Fruit fly (Drosophila melanogaster) whole organism, embryonic: ENCODE measurements around the gene CG7512.

Source experiments
- Awh ChIP-seq: fragments of 200-800 bp; sonication (Bioruptor generic); IDR thresholded peaks from 2 replicates; pipeline ENCODE4, ENCODE4 v1.3.6; 2022; ENCODE audit warnings: missing biosample characterization, missing genetic modification characterization
- CG10431 ChIP-seq: fragments of 200-800 bp; sonication (Bioruptor generic); optimal IDR thresholded peaks from 3 replicates; lab custom pipeline; 2018; ENCODE audit warnings: missing biosample characterization, mild to moderate bottlenecking, missing genetic modification characterization
- CG12071 ChIP-seq: fragments of 200-800 bp; sonication (Bioruptor generic); optimal IDR thresholded peaks from 3 replicates; lab custom pipeline; 2018; ENCODE audit warnings: missing biosample characterization, mild to moderate bottlenecking, missing genetic modification characterization
- CG12942 ChIP-seq: fragments of 200-800 bp; sonication (Bioruptor generic); optimal IDR thresholded peaks from 3 replicates; lab custom pipeline; 2016; ENCODE audit warnings: missing biosample characterization, missing genetic modification characterization
- CG14667 ChIP-seq: fragments of 200-800 bp; sonication (Bioruptor generic); IDR thresholded peaks from 2 replicates; pipeline ENCODE4 v1.3.6; 2022; ENCODE audit warnings: missing biosample characterization, missing genetic modification characterization
- CG4730 ChIP-seq: fragments of 200-800 bp; sonication (Bioruptor generic); IDR thresholded peaks from 2 replicates; pipeline ENCODE4 v1.3.6; 2022; ENCODE audit warnings: missing biosample characterization, missing genetic modification characterization
- CG4820 ChIP-seq: fragments of 200-800 bp; sonication (Bioruptor generic); optimal IDR thresholded peaks from 3 replicates; lab custom pipeline; 2016; ENCODE audit warnings: missing biosample characterization, missing genetic modification characterization
- CG6689 ChIP-seq: fragments of 200-800 bp; sonication (Bioruptor generic); IDR thresholded peaks from 2 replicates; pipeline ENCODE4 v1.3.6; 2022; ENCODE audit warnings: missing biosample characterization, missing genetic modification characterization
- CG6765 ChIP-seq: fragments of 200-800 bp; sonication (Bioruptor generic); optimal IDR thresholded peaks from 3 replicates; lab custom pipeline; 2017; ENCODE audit warnings: missing biosample characterization, mild to moderate bottlenecking, missing genetic modification characterization
- CG7745 ChIP-seq: fragments of 200-800 bp; sonication (Bioruptor generic); optimal IDR thresholded peaks from 2 replicates; lab custom pipeline; 2018; ENCODE audit warnings: missing biosample characterization, mild to moderate bottlenecking, missing genetic modification characterization, moderate library complexity
- CG7928 ChIP-seq: fragments of 200-800 bp; sonication (Bioruptor generic); optimal IDR thresholded peaks from 2 replicates; lab custom pipeline; 2017; ENCODE audit warnings: missing biosample characterization, mild to moderate bottlenecking, missing genetic modification characterization
- CG8281 ChIP-seq: fragments of 200-800 bp; sonication (Bioruptor generic); optimal IDR thresholded peaks from 2 replicates; lab custom pipeline; 2018; ENCODE audit warnings: missing biosample characterization, mild to moderate bottlenecking, missing genetic modification characterization, moderate library complexity
- CG9817 ChIP-seq: fragments of 200-800 bp; sonication (Bioruptor generic); optimal IDR thresholded peaks from 2 replicates; lab custom pipeline; 2018; ENCODE audit warnings: missing biosample characterization, mild to moderate bottlenecking, missing genetic modification characterization, moderate library complexity
- Deaf1 ChIP-seq: fragments of 200-800 bp; optimal IDR thresholded peaks from 3 replicates; lab custom pipeline; 2019; ENCODE audit warnings: missing biosample characterization, mild to moderate bottlenecking, missing genetic modification characterization, moderate library complexity
- H2.0 ChIP-seq: fragments of 200-800 bp; sonication (Bioruptor generic); IDR thresholded peaks from 2 replicates; pipeline ENCODE4 v1.3.6; 2022; ENCODE audit warnings: missing biosample characterization, missing genetic modification characterization
- HLH54F ChIP-seq: fragments of 200-800 bp; sonication (Bioruptor generic); optimal IDR thresholded peaks from 3 replicates; lab custom pipeline; 2016; ENCODE audit warnings: missing biosample characterization, missing genetic modification characterization
- Lim3 ChIP-seq: fragments of 200-800 bp; sonication (Bioruptor generic); IDR thresholded peaks from 2 replicates; pipeline ENCODE4 v1.3.6; 2022; ENCODE audit warnings: missing biosample characterization, missing genetic modification characterization
- Med ChIP-seq: fragments of 200-800 bp; sonication (Bioruptor generic); peaks from one replicate; lab custom pipeline; 2016; ENCODE audit warnings: missing biosample characterization, missing genetic modification characterization, mild to moderate bottlenecking, inconsistent platforms, moderate library complexity
- NK7.1 ChIP-seq: fragments of 200-800 bp; sonication (Bioruptor generic); optimal IDR thresholded peaks from 3 replicates; lab custom pipeline; 2016; ENCODE audit warnings: missing biosample characterization, missing genetic modification characterization
- Neu2 ChIP-seq: fragments of 200-800 bp; sonication (Bioruptor generic); optimal IDR thresholded peaks from 3 replicates; lab custom pipeline; 2016; ENCODE audit warnings: missing biosample characterization, missing genetic modification characterization, borderline replicate concordance
- Nf-YA ChIP-seq: fragments of 200-800 bp; sonication (Bioruptor generic); IDR thresholded peaks from 2 replicates; pipeline ENCODE4 v1.3.6; 2022; ENCODE audit warnings: missing biosample characterization, missing genetic modification characterization
- Pdp1 ChIP-seq, 2 experiments: fragments of 200-800 bp; sonication (Bioruptor generic); optimal IDR thresholded peaks; 3 replicates each; lab custom pipeline; 2016; ENCODE audit warnings: missing biosample characterization in 2 of 2, missing genetic modification characterization in 2 of 2, mild to moderate bottlenecking in 1 of 2, moderate library complexity in 1 of 2
- Sry-δ ChIP-seq: fragments of 200-800 bp; sonication (Bioruptor generic); optimal IDR thresholded peaks from 2 replicates; lab custom pipeline; 2016; ENCODE audit warnings: missing biosample characterization, missing genetic modification characterization
- az2 ChIP-seq: fragments of 200-800 bp; sonication (Bioruptor generic); optimal IDR thresholded peaks from 3 replicates; lab custom pipeline; 2016; ENCODE audit warnings: missing biosample characterization, missing genetic modification characterization
- bsh ChIP-seq, 2 experiments: fragments of 200-800 bp; sonication (Bioruptor generic); optimal IDR thresholded peaks; 2 replicates each; lab custom pipeline; 2017 to 2018; ENCODE audit warnings: mild to moderate bottlenecking in 2 of 2, missing biosample characterization in 2 of 2, missing genetic modification characterization in 2 of 2, moderate library complexity in 1 of 2
- chif ChIP-seq, 2 experiments: fragments of 200-800 bp; sonication (Bioruptor generic); optimal IDR thresholded peaks; 3 replicates each; lab custom pipeline; 2016; ENCODE audit warnings: missing biosample characterization in 2 of 2, missing genetic modification characterization in 2 of 2
- chinmo ChIP-seq: fragments of 200-800 bp; sonication (Bioruptor generic); IDR thresholded peaks from 4 replicates; pipeline ENCODE4 v1.3.6; 2022; ENCODE audit warnings: missing biosample characterization, missing genetic modification characterization; ENCODE audit not compliant: partially characterized antibody
- ci ChIP-seq: fragments of 200-800 bp; sonication (Bioruptor generic); IDR thresholded peaks from 3 replicates; pipeline ENCODE4 v1.3.6; 2022; ENCODE audit warnings: missing biosample characterization, missing genetic modification characterization
- croc ChIP-seq: fragments of 200-800 bp; sonication (Bioruptor generic); conservative IDR thresholded peaks from 3 replicates; pipeline ENCODE4 v1.3.6; 2022; ENCODE audit warnings: missing biosample characterization, missing genetic modification characterization
- crol ChIP-seq: fragments of 200-800 bp; sonication (Bioruptor generic); IDR thresholded peaks from 2 replicates; pipeline ENCODE4 v1.3.6; 2022; ENCODE audit warnings: missing biosample characterization, missing genetic modification characterization
- dmrt11E ChIP-seq: fragments of 200-800 bp; sonication (Bioruptor generic); optimal IDR thresholded peaks from 3 replicates; lab custom pipeline; 2018; ENCODE audit warnings: missing biosample characterization, mild to moderate bottlenecking, missing genetic modification characterization, moderate library complexity
- eve ChIP-seq, 2 experiments: fragments of >200 bp; optimal IDR thresholded peaks; 2 replicates each; lab custom pipeline; 2017; ENCODE audit warnings: missing biosample characterization in 2 of 2, missing genetic modification characterization in 2 of 2
- exex ChIP-seq: fragments of 200-800 bp; sonication (Bioruptor generic); optimal IDR thresholded peaks from 4 replicates; lab custom pipeline; 2018; ENCODE audit warnings: missing biosample characterization, mild to moderate bottlenecking, missing genetic modification characterization, moderate library complexity
- gcm2 ChIP-seq: fragments of 200-800 bp; sonication (Bioruptor generic); optimal IDR thresholded peaks from 2 replicates; lab custom pipeline; 2016; ENCODE audit warnings: missing biosample characterization, missing genetic modification characterization
- gem ChIP-seq: fragments of 200-800 bp; sonication (Bioruptor generic); optimal IDR thresholded peaks from 2 replicates; lab custom pipeline; 2019; ENCODE audit warnings: missing biosample characterization, mild to moderate bottlenecking, missing genetic modification characterization, moderate library complexity
- gfzf ChIP-seq: fragments of 200-800 bp; sonication (Bioruptor generic); optimal IDR thresholded peaks from 2 replicates; lab custom pipeline; 2016; ENCODE audit warnings: missing biosample characterization, mild to moderate bottlenecking, missing genetic modification characterization, moderate library complexity
- gt ChIP-seq: fragments of 200-800 bp; sonication (Bioruptor generic); IDR thresholded peaks from 2 replicates; pipeline ENCODE4 v1.3.6; 2022; ENCODE audit warnings: missing biosample characterization, missing genetic modification characterization
- inv ChIP-seq: fragments of 200-800 bp; sonication (Bioruptor generic); IDR thresholded peaks from 2 replicates; pipeline ENCODE4 v1.3.6; 2022; ENCODE audit warnings: missing biosample characterization, missing genetic modification characterization; ENCODE audit not compliant: partially characterized antibody
- lab ChIP-seq: fragments of 200-800 bp; sonication (Bioruptor generic); optimal IDR thresholded peaks from 3 replicates; lab custom pipeline; 2017; ENCODE audit warnings: missing biosample characterization, missing genetic modification characterization, mild to moderate bottlenecking, moderate library complexity, missing genetic modification reagents
- lmd ChIP-seq: fragments of 200-800 bp; sonication (Bioruptor generic); IDR thresholded peaks from 2 replicates; pipeline ENCODE4 v1.3.6; 2022; ENCODE audit warnings: missing biosample characterization, missing genetic modification characterization
- nerfin-2 ChIP-seq: fragments of 200-800 bp; sonication (Bioruptor generic); IDR thresholded peaks from 2 replicates; pipeline ENCODE4 v1.3.6; 2022; ENCODE audit warnings: missing biosample characterization, missing genetic modification characterization; ENCODE audit not compliant: partially characterized antibody
- nmo ChIP-seq: fragments of 200-800 bp; sonication (Bioruptor generic); optimal IDR thresholded peaks from 2 replicates; lab custom pipeline; 2018; ENCODE audit warnings: missing biosample characterization, mild to moderate bottlenecking, missing genetic modification characterization, moderate library complexity
- p53 ChIP-seq: fragments of 200-800 bp; sonication (Bioruptor generic); optimal IDR thresholded peaks from 2 replicates; lab custom pipeline; 2016; ENCODE audit warnings: missing biosample characterization, missing genetic modification characterization
- pb ChIP-seq: fragments of 200-800 bp; sonication (Bioruptor generic); optimal IDR thresholded peaks from 3 replicates; lab custom pipeline; 2016; ENCODE audit warnings: missing biosample characterization, missing genetic modification characterization
- phol ChIP-seq: fragments of 200-800 bp; sonication (Bioruptor generic); optimal IDR thresholded peaks from 3 replicates; lab custom pipeline; 2018; ENCODE audit warnings: missing biosample characterization, mild to moderate bottlenecking, missing genetic modification characterization, moderate library complexity
- ro ChIP-seq: fragments of 200-800 bp; sonication (Bioruptor generic); IDR thresholded peaks from 2 replicates; pipeline ENCODE4 v1.3.6; 2022; ENCODE audit warnings: missing biosample characterization, missing genetic modification characterization
- sd ChIP-seq: fragments of 200-800 bp; sonication (Bioruptor generic); optimal IDR thresholded peaks from 3 replicates; lab custom pipeline; 2018; ENCODE audit warnings: missing biosample characterization, mild to moderate bottlenecking, missing genetic modification characterization, moderate library complexity
- trem ChIP-seq: fragments of 200-800 bp; optimal IDR thresholded peaks from 3 replicates; lab custom pipeline; 2019; ENCODE audit warnings: missing biosample characterization, mild to moderate bottlenecking, missing genetic modification characterization, moderate library complexity
- twi ChIP-seq: fragments of 200-800 bp; optimal IDR thresholded peaks from 2 replicates; lab custom pipeline; 2019; ENCODE audit warnings: missing biosample characterization, mild to moderate bottlenecking, missing genetic modification characterization, moderate library complexity

The CG7512 gene

dm6 chr3L:11513405-11513804, at the start of gene CG7512:
CG7512 (plus strand) TSS chr3L:11513705.
- no peak for TF ChIP-seq Awh (GFP tag; lab: Robert Waterston, UW)
- TF ChIP-seq nmo (GFP tag; lab: Kevin White, UChicago) = no peak
- TF ChIP-seq Med = peak; percentile 15
- TF ChIP-seq chinmo = 0 out of 4 replicates have a peak, but pooled peaks have one; percentile 26
- peak; percentile 80 for TF ChIP-seq Deaf1 (tag; lab: Kevin White, UChicago)

- no peak for TF ChIP-seq CG10431 (GFP tag; lab: Kevin White, UChicago)
- TF ChIP-seq CG12942 = no peak
- 0 out of 2 replicates have a peak, but pooled peaks have one; percentile 3 for TF ChIP-seq CG14667 (GFP tag; lab: Robert Waterston, UW)
- TF ChIP-seq nerfin-2 (GFP tag; lab: Robert Waterston, UW) = no peak
- TF ChIP-seq inv (GFP tag; lab: Robert Waterston, UW) = no peak
- peak; percentile 29 for TF ChIP-seq phol (tag; lab: Kevin White, UChicago)
- TF ChIP-seq ci = peak; percentile 54; the same call in 2 of the 3 replicates
- no peak for TF ChIP-seq Lim3 (GFP tag; lab: Robert Waterston, UW)
- TF ChIP-seq gt (GFP tag; lab: Robert Waterston, UW) = no peak
- TF ChIP-seq HLH54F = no peak
- no peak for TF ChIP-seq CG7928
- TF ChIP-seq lab (GFP tag; lab: Kevin White, UChicago) = no peak
- peak; percentile 27; the same call in 1 of the 2 replicates for TF ChIP-seq lmd (GFP tag; lab: Robert Waterston, UW)
- TF ChIP-seq chif (GFP tag; optimal IDR thresholded peaks at IDR 0.05; lab: Kevin White, UChicago) = peak in 1 of 2 experiments; percentile 13
- no peak for TF ChIP-seq Pdp1 (GFP tag; optimal IDR thresholded peaks at IDR 0.05; lab: Kevin White, UChicago)
- TF ChIP-seq NK7.1 (GFP tag; lab: Kevin White, UChicago) = no peak
- TF ChIP-seq exex (tag; lab: Kevin White, UChicago) = no peak
- no peak for TF ChIP-seq CG4730 (GFP tag; lab: Robert Waterston, UW)
- no peak for TF ChIP-seq CG8281 (tag; lab: Kevin White, UChicago)
- TF ChIP-seq Neu2 = no peak
- no peak for TF ChIP-seq gcm2 (GFP tag; lab: Kevin White, UChicago)
- no peak for TF ChIP-seq Sry-δ (GFP tag; lab: Kevin White, UChicago)
- peak in 1 of 2 experiments; percentile 12 for TF ChIP-seq bsh (GFP tag; optimal IDR thresholded peaks at IDR 0.05; lab: Kevin White, UChicago)
- no peak for TF ChIP-seq trem (tag; lab: Kevin White, UChicago)
- TF ChIP-seq pb (GFP tag; lab: Kevin White, UChicago) = no peak
- TF ChIP-seq Nf-YA (GFP tag; lab: Robert Waterston, UW) = no peak
- TF ChIP-seq twi (tag; lab: Kevin White, UChicago) = no peak
- no peak for TF ChIP-seq CG12071 (GFP tag; lab: Kevin White, UChicago)
- TF ChIP-seq CG9817 (tag; lab: Kevin White, UChicago) = no peak
- TF ChIP-seq sd (tag; lab: Kevin White, UChicago) = no peak
- TF ChIP-seq az2 (GFP tag; lab: Kevin White, UChicago) = no peak
- TF ChIP-seq p53 = no peak
- no peak for TF ChIP-seq CG4820
- TF ChIP-seq H2.0 (GFP tag; lab: Robert Waterston, UW) = no peak
- TF ChIP-seq gfzf (GFP tag; lab: Kevin White, UChicago) = no peak
- TF ChIP-seq eve (GFP tag; optimal IDR thresholded peaks at IDR 0.05; lab: Kevin White, UChicago) = no peak
- no peak for TF ChIP-seq ro (GFP tag; lab: Robert Waterston, UW)
- TF ChIP-seq croc = peak; percentile 13; the same call in 1 of the 3 replicates
- TF ChIP-seq dmrt11E (tag; lab: Kevin White, UChicago) = peak; percentile 29
- TF ChIP-seq crol (GFP tag; lab: Robert Waterston, UW) = no peak
- no peak for TF ChIP-seq CG6765 (GFP tag; lab: Kevin White, UChicago)
- peak; percentile 50; the same call in 1 of the 2 replicates for TF ChIP-seq CG6689 (GFP tag; lab: Robert Waterston, UW)
- no peak for TF ChIP-seq CG7745 (tag; lab: Kevin White, UChicago)
- TF ChIP-seq gem = peak; percentile 26
These were observed 48.1 kb upstream of the CG7512 start, which contains the start of gene Fum3 for dm6 chr3L:11465371-11465914. Fum3 (minus strand) TSS chr3L:11465864.
